Fruit fly (Drosophila melanogaster) whole organism, prepupa: ENCODE data around the gene CG31139.

ENCODE experiments used
- Blimp-1 ChIP-seq: fragments of 200-800 bp; sonication (Bioruptor generic); optimal IDR thresholded peaks from 3 replicates; lab custom pipeline; 2017; ENCODE audit warnings: missing biosample characterization, missing genetic modification characterization, mild to moderate bottlenecking, moderate library complexity, missing genetic modification reagents
- CG10631 ChIP-seq: fragments of 200-800 bp; sonication (Bioruptor generic); optimal IDR thresholded peaks from 2 replicates; lab custom pipeline; 2016; ENCODE audit warnings: missing biosample characterization, missing genetic modification characterization
- CG10669 ChIP-seq: fragments of 200-800 bp; sonication (Bioruptor generic); optimal IDR thresholded peaks from 3 replicates; lab custom pipeline; 2018; ENCODE audit warnings: missing biosample characterization, mild to moderate bottlenecking, missing genetic modification characterization, moderate library complexity
- CG11294 ChIP-seq: fragments of 200-800 bp; sonication (Bioruptor generic); IDR thresholded peaks from 2 replicates; pipeline ENCODE4 v1.3.6; 2022; ENCODE audit warnings: missing biosample characterization, missing genetic modification characterization
- CG11762 ChIP-seq: fragments of 200-800 bp; sonication (Bioruptor generic); optimal IDR thresholded peaks from 3 replicates; lab custom pipeline; 2016; ENCODE audit warnings: missing biosample characterization, missing genetic modification characterization; ENCODE audit not compliant: insufficient read depth
- CG11902 ChIP-seq: fragments of 200-800 bp; sonication (Bioruptor generic); optimal IDR thresholded peaks from 3 replicates; lab custom pipeline; 2016; ENCODE audit warnings: missing biosample characterization, missing genetic modification characterization
- CG15336 ChIP-seq: fragments of 200-800 bp; sonication (Bioruptor generic); IDR thresholded peaks from 2 replicates; pipeline ENCODE4 v1.3.6; 2022; ENCODE audit warnings: missing biosample characterization, missing genetic modification characterization
- CG1621 ChIP-seq: fragments of 200-800 bp; sonication (Bioruptor generic); optimal IDR thresholded peaks from 3 replicates; lab custom pipeline; 2018; ENCODE audit warnings: missing biosample characterization, mild to moderate bottlenecking, missing genetic modification characterization
- CG16779 ChIP-seq: fragments of 200-800 bp; sonication (Bioruptor generic); optimal IDR thresholded peaks from 3 replicates; lab custom pipeline; 2017; ENCODE audit warnings: missing biosample characterization, mild to moderate bottlenecking, missing genetic modification characterization
- CG31627 ChIP-seq: fragments of 200-800 bp; sonication (Bioruptor generic); optimal IDR thresholded peaks from 3 replicates; lab custom pipeline; 2016; ENCODE audit warnings: missing biosample characterization, missing genetic modification characterization
- CG32006 ChIP-seq: fragments of 200-800 bp; sonication (Bioruptor generic); optimal IDR thresholded peaks from 3 replicates; lab custom pipeline; 2017; ENCODE audit warnings: missing biosample characterization, mild to moderate bottlenecking, missing genetic modification characterization
- CG34406 ChIP-seq: fragments of 200-800 bp; sonication (Bioruptor generic); optimal IDR thresholded peaks from 3 replicates; lab custom pipeline; 2016; ENCODE audit warnings: missing biosample characterization, missing genetic modification characterization
- CG4318 ChIP-seq: fragments of 200-800 bp; sonication (Bioruptor generic); optimal IDR thresholded peaks from 3 replicates; lab custom pipeline; 2017; ENCODE audit warnings: missing biosample characterization, mild to moderate bottlenecking, missing genetic modification characterization
- CG6276 ChIP-seq: fragments of 200-800 bp; sonication (Bioruptor generic); optimal IDR thresholded peaks from 2 replicates; lab custom pipeline; 2017; ENCODE audit warnings: missing biosample characterization, mild to moderate bottlenecking, missing genetic modification characterization
- CG6854 ChIP-seq: fragments of 200-800 bp; sonication (Bioruptor generic); optimal IDR thresholded peaks from 2 replicates; lab custom pipeline; 2017; ENCODE audit warnings: missing biosample characterization, mild to moderate bottlenecking, missing genetic modification characterization
- CG7368 ChIP-seq: fragments of 200-800 bp; sonication (Bioruptor generic); optimal IDR thresholded peaks from 3 replicates; lab custom pipeline; 2016; ENCODE audit warnings: missing biosample characterization, missing genetic modification characterization
- CG8632 ChIP-seq: fragments of 200-800 bp; sonication (Bioruptor generic); optimal IDR thresholded peaks from 3 replicates; lab custom pipeline; 2016; ENCODE audit warnings: missing biosample characterization, missing genetic modification characterization
- CG9139 ChIP-seq: fragments of 200-800 bp; sonication (Bioruptor generic); optimal IDR thresholded peaks from 3 replicates; lab custom pipeline; 2017; ENCODE audit warnings: missing biosample characterization, mild to moderate bottlenecking, missing genetic modification characterization
- Eip75B ChIP-seq: fragments of 200-800 bp; sonication (Bioruptor generic); optimal IDR thresholded peaks from 3 replicates; lab custom pipeline; 2016; ENCODE audit warnings: missing biosample characterization, missing genetic modification characterization
- Eip78C ChIP-seq: fragments of 200-800 bp; sonication (Bioruptor generic); peaks from one replicate; lab custom pipeline; 2016; ENCODE audit warnings: missing biosample characterization, missing genetic modification characterization
- Eip93F ChIP-seq: fragments of 200-800 bp; sonication (Bioruptor generic); optimal IDR thresholded peaks from 2 replicates; lab custom pipeline; 2016; ENCODE audit warnings: missing biosample characterization, mild to moderate bottlenecking, missing genetic modification characterization
- Ets21C ChIP-seq: fragments of 200-800 bp; sonication (Bioruptor generic); optimal IDR thresholded peaks from 3 replicates; lab custom pipeline; 2016; ENCODE audit warnings: missing biosample characterization, missing genetic modification characterization
- Ets96B ChIP-seq: fragments of 200-800 bp; optimal IDR thresholded peaks from 2 replicates; lab custom pipeline; 2019; ENCODE audit warnings: missing biosample characterization, mild to moderate bottlenecking, missing genetic modification characterization, moderate library complexity
- Gug ChIP-seq: fragments of 200-800 bp; sonication (Bioruptor generic); IDR thresholded peaks from 2 replicates; pipeline ENCODE4 v1.3.6; 2022; ENCODE audit warnings: missing biosample characterization, missing genetic modification characterization
- Hr38 ChIP-seq: sonication (Bioruptor generic); optimal IDR thresholded peaks from 2 replicates; lab custom pipeline; 2016; ENCODE audit warnings: missing biosample characterization, missing genetic modification characterization
- Hr39 ChIP-seq: fragments of 200-800 bp; sonication (Bioruptor generic); optimal IDR thresholded peaks from 2 replicates; lab custom pipeline; 2016; ENCODE audit warnings: missing biosample characterization, missing genetic modification characterization
- Lpt ChIP-seq: fragments of 200-800 bp; sonication (Bioruptor generic); optimal IDR thresholded peaks from 3 replicates; lab custom pipeline; 2016; ENCODE audit warnings: missing biosample characterization, missing genetic modification characterization
- OdsH ChIP-seq: fragments of 200-800 bp; sonication (Bioruptor generic); optimal IDR thresholded peaks from 3 replicates; lab custom pipeline; 2016; ENCODE audit warnings: missing biosample characterization, missing genetic modification characterization
- Smox ChIP-seq: fragments of 200-800 bp; sonication (Bioruptor generic); optimal IDR thresholded peaks from 3 replicates; lab custom pipeline; 2016; ENCODE audit warnings: missing biosample characterization, missing genetic modification characterization
- Sox102F ChIP-seq: fragments of 200-800 bp; sonication (Bioruptor generic); optimal IDR thresholded peaks from 2 replicates; lab custom pipeline; 2016; ENCODE audit warnings: missing biosample characterization, mild to moderate bottlenecking, missing genetic modification characterization
- Sox15 ChIP-seq: fragments of 200-800 bp; sonication (Bioruptor generic); optimal IDR thresholded peaks from 3 replicates; lab custom pipeline; 2016; ENCODE audit warnings: missing biosample characterization, missing genetic modification characterization
- achi ChIP-seq: fragments of 200-800 bp; sonication (Bioruptor generic); optimal IDR thresholded peaks from 3 replicates; lab custom pipeline; 2016; ENCODE audit warnings: missing biosample characterization, missing genetic modification characterization
- acj6 ChIP-seq: fragments of 200-800 bp; sonication (Bioruptor generic); optimal IDR thresholded peaks from 3 replicates; lab custom pipeline; 2016; ENCODE audit warnings: missing biosample characterization, missing genetic modification characterization
- cyc ChIP-seq: fragments of 200-800 bp; sonication (Bioruptor generic); optimal IDR thresholded peaks from 3 replicates; lab custom pipeline; 2016; ENCODE audit warnings: missing biosample characterization, missing genetic modification characterization
- dsx ChIP-seq: fragments of 200-800 bp; optimal IDR thresholded peaks from 3 replicates; lab custom pipeline; 2019; ENCODE audit warnings: missing biosample characterization, mild to moderate bottlenecking, missing genetic modification characterization, moderate library complexity; ENCODE audit not compliant: poor library complexity, severe bottlenecking
- eg ChIP-seq: fragments of 200-800 bp; sonication (Bioruptor generic); IDR thresholded peaks from 3 replicates; pipeline ENCODE4 v1.3.6; 2022; ENCODE audit warnings: missing biosample characterization, missing genetic modification characterization
- fd85E ChIP-seq: fragments of 200-800 bp; sonication (Bioruptor generic); optimal IDR thresholded peaks from 3 replicates; lab custom pipeline; 2016; ENCODE audit warnings: missing biosample characterization, missing genetic modification characterization
- fkh ChIP-seq: fragments of 200-800 bp; sonication (Bioruptor generic); optimal IDR thresholded peaks from 3 replicates; lab custom pipeline; 2017; ENCODE audit warnings: missing biosample characterization, mild to moderate bottlenecking, missing genetic modification characterization, moderate library complexity
- lz ChIP-seq: fragments of 200-800 bp; sonication (Bioruptor generic); optimal IDR thresholded peaks from 3 replicates; lab custom pipeline; 2016; ENCODE audit warnings: missing biosample characterization, missing genetic modification characterization
- pdm3 ChIP-seq: fragments of 200-800 bp; sonication (Bioruptor generic); optimal IDR thresholded peaks from 3 replicates; lab custom pipeline; 2016; ENCODE audit warnings: missing biosample characterization, missing genetic modification characterization
- salr ChIP-seq, 2 experiments: fragments of 200-800 bp; sonication (Bioruptor generic); optimal IDR thresholded peaks; 3 replicates each; lab custom pipeline; 2016 to 2018; ENCODE audit warnings: missing biosample characterization in 2 of 2, missing genetic modification characterization in 2 of 2, mild to moderate bottlenecking in 1 of 2
- spab ChIP-seq: fragments of 200-800 bp; sonication (Bioruptor generic); optimal IDR thresholded peaks from 2 replicates; lab custom pipeline; 2017; ENCODE audit warnings: missing biosample characterization, mild to moderate bottlenecking, missing genetic modification characterization, missing genetic modification reagents
- ss ChIP-seq, 2 experiments: fragments of 200-800 bp; sonication (Bioruptor generic); optimal IDR thresholded peaks; 2 replicates in 1 of 2; 3 replicates in 1 of 2; lab custom pipeline; 2017 to 2018; ENCODE audit warnings: mild to moderate bottlenecking in 2 of 2, missing biosample characterization in 2 of 2, missing genetic modification characterization in 2 of 2, moderate library complexity in 1 of 2
- svp ChIP-seq: fragments of 200-800 bp; sonication (Bioruptor generic); peaks from one replicate; lab custom pipeline; 2016; ENCODE audit warnings: missing biosample characterization, missing genetic modification characterization
- topi ChIP-seq: fragments of 200-800 bp; sonication (Bioruptor generic); optimal IDR thresholded peaks from 3 replicates; lab custom pipeline; 2016; ENCODE audit warnings: missing biosample characterization, missing genetic modification characterization
- vri ChIP-seq: fragments of 200-800 bp; sonication (Bioruptor generic); optimal IDR thresholded peaks from 3 replicates; lab custom pipeline; 2016; ENCODE audit warnings: missing biosample characterization, mild to moderate bottlenecking, missing genetic modification characterization

CG31139 gene

DNA sequence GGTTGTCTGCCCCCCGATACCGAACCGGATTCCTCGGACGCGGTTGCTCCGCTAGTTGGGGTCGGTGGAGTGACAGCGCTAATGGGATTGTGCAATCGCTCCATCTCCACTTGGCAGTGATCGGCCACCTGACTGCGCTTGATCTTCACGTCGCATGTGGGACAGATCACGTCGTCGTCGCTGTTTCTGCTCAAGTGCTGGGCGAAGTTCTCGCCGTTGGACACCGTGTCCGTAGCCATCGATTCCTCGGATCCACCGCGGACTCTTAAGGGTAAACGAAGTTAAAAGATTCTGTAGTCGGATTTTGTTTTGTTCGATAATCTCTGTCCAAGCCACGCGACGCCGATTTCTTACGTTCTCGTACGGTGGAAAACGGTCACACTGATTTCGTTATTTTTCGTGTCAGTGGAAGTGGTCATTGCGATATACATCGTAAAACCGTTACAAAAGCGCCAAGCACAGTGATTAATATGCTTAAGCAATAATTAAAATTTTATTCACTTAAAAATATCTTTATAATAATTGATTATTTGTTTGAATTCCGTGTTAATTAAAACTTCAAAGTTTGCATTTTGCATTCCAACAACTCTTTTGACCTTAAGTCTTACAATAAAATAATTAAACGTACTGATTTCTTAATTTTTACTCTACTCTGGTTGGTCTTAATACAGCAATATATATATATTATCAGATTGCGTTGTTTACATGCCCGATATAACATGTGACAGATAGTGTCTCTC is 22.7 kb downstream of the CG31139 start, which contains the start of gene RNF220 (continued):
- TF ChIP-seq OdsH (GFP tag; lab: Kevin White, UChicago) (peak; percentile 49), Eip78C (peak; percentile 64), CG6854 (GFP tag; lab: Kevin White, UChicago) (no peak), Smox (GFP tag; lab: Kevin White, UChicago) (no peak), CG10631 (no peak)

- TF ChIP-seq Sox15 = peak; percentile 1
- peak in 1 of 2 experiments; percentile 44 for TF ChIP-seq ss (GFP tag; optimal IDR thresholded peaks at IDR 0.05; lab: Kevin White, UChicago)
- TF ChIP-seq CG7368 (GFP tag; lab: Kevin White, UChicago) = peak; percentile 49
- TF ChIP-seq svp = peak; percentile 97
- peak; percentile 62 for TF ChIP-seq CG32006
- peak; percentile 71 for TF ChIP-seq CG34406 (GFP tag; lab: Kevin White, UChicago)
- no peak for TF ChIP-seq Ets21C (GFP tag; lab: Kevin White, UChicago)
- TF ChIP-seq CG8632 (GFP tag; lab: Kevin White, UChicago) = peak; percentile 45
- TF ChIP-seq fkh = peak; percentile 98
- peak; percentile 51 for TF ChIP-seq acj6
- peak; percentile 18 for TF ChIP-seq CG9139 (GFP tag; lab: Kevin White, UChicago)
- peak; percentile 32 for TF ChIP-seq CG31627
- TF ChIP-seq OdsH (GFP tag; lab: Kevin White, UChicago) = peak; percentile 71
- peak; percentile 52 for TF ChIP-seq Sox102F (GFP tag; lab: Kevin White, UChicago)
- peak; percentile 88 for TF ChIP-seq CG15336 (GFP tag; lab: Robert Waterston, UW)
- TF ChIP-seq salr (GFP tag; optimal IDR thresholded peaks at IDR 0.05; lab: Kevin White, UChicago) = peak in 1 of 2 experiments; percentile 24
- TF ChIP-seq Lpt (GFP tag; lab: Kevin White, UChicago) = peak; percentile 54
- TF ChIP-seq Ets96B (tag; lab: Kevin White, UChicago) = peak; percentile 80
- TF ChIP-seq Gug (GFP tag; lab: Robert Waterston, UW) = peak; percentile 66
- peak; percentile 46 for TF ChIP-seq CG10669
- peak; percentile 47 for TF ChIP-seq topi (GFP tag; lab: Kevin White, UChicago)
- peak; percentile 78 for TF ChIP-seq dsx (GFP tag; lab: Kevin White, UChicago)
- no peak for TF ChIP-seq CG16779
- no peak for TF ChIP-seq CG1621 (tag; lab: Kevin White, UChicago)
- TF ChIP-seq CG11294 (GFP tag; lab: Robert Waterston, UW) = peak; percentile 22; the same call in 1 of the 2 replicates
- peak; percentile 38 for TF ChIP-seq pdm3 (GFP tag; lab: Kevin White, UChicago)
- TF ChIP-seq achi (GFP tag; lab: Kevin White, UChicago) = peak; percentile 52
- TF ChIP-seq eg (GFP tag; lab: Robert Waterston, UW) = peak; percentile 84; the same call in 2 of the 3 replicates
- TF ChIP-seq CG10631 = peak; percentile 71
- no peak for TF ChIP-seq CG4318 (GFP tag; lab: Kevin White, UChicago)
- no peak for TF ChIP-seq CG11902 (GFP tag; lab: Kevin White, UChicago)
- TF ChIP-seq Eip75B = peak; percentile 46
- no peak for TF ChIP-seq Hr38 (GFP tag; lab: Kevin White, UChicago)
- peak; percentile 47 for TF ChIP-seq CG11762 (GFP tag; lab: Kevin White, UChicago)
- TF ChIP-seq cyc (GFP tag; lab: Kevin White, UChicago) = peak; percentile 34
- TF ChIP-seq spab (GFP tag; lab: Kevin White, UChicago) = no peak
- TF ChIP-seq CG6276 (GFP tag; lab: Kevin White, UChicago) = peak; percentile 40
- peak; percentile 0 for TF ChIP-seq fd85E (GFP tag; lab: Kevin White, UChicago)
- TF ChIP-seq Hr39 (GFP tag; lab: Kevin White, UChicago) = peak; percentile 33
- TF ChIP-seq Eip93F (GFP tag; lab: Kevin White, UChicago) = peak; percentile 10
- TF ChIP-seq lz (GFP tag; lab: Kevin White, UChicago) = peak; percentile 47
- TF ChIP-seq vri = peak; percentile 54
- TF ChIP-seq Blimp-1 (GFP tag; lab: Kevin White, UChicago) = no peak
Observed at dm6 chr3R:22724149-22724973, 24.5 kb downstream of the CG31139 start, which contains the start of gene Irp-1A. TSS of gene Irp-1A (minus strand) at chr3R:22724587.
